Worm (Caenorhabditis elegans) whole organism, young adult: Measurements from ENCODE around the gene hipr-1.

Source experiments
- B0035.1 ChIP-seq: sonication (generic microtip); optimal IDR thresholded peaks from 2 replicates; lab custom pipeline; 2016; ENCODE audit warnings: missing genetic modification characterization, mild to moderate bottlenecking, missing compliant biosample characterization, missing genotype, missing genetic modification reagents
- B0261.1 ChIP-seq: sonication (generic microtip); optimal IDR thresholded peaks from 2 replicates; lab custom pipeline; 2016; ENCODE audit warnings: mild to moderate bottlenecking, missing genetic modification characterization, moderate library complexity, missing compliant biosample characterization
- C06A6.2 ChIP-seq: fragments of 200-800 bp; sonication (Bioruptor generic); conservative IDR thresholded peaks from 2 replicates; pipeline ENCODE4 v1.3.6; 2022; ENCODE audit warnings: missing genetic modification characterization, missing compliant biosample characterization
- C17E4.6 ChIP-seq: fragments of 200-800 bp; sonication (Bioruptor generic); IDR thresholded peaks from 2 replicates; pipeline ENCODE4 v1.3.6; 2022; ENCODE audit warnings: missing genetic modification reagents, missing genetic modification characterization, missing compliant biosample characterization
- D2030.7 ChIP-seq: fragments of 200-800 bp; sonication (Bioruptor generic); IDR thresholded peaks from 2 replicates; pipeline ENCODE4 v1.3.6; 2022; ENCODE audit warnings: missing genetic modification reagents, missing genetic modification characterization, missing compliant biosample characterization
- F22D6.2 ChIP-seq: sonication (generic microtip); optimal IDR thresholded peaks from 2 replicates; lab custom pipeline; 2016; ENCODE audit warnings: mild to moderate bottlenecking, missing genetic modification characterization, missing compliant biosample characterization
- F37B4.10 ChIP-seq: fragments of 200-800 bp; sonication (Bioruptor generic); IDR thresholded peaks from 2 replicates; pipeline ENCODE4 v1.3.6; 2022; ENCODE audit warnings: missing genetic modification characterization, missing compliant biosample characterization
- F49E8.2 ChIP-seq: sonication (generic microtip); optimal IDR thresholded peaks from 3 replicates; lab custom pipeline; 2017; ENCODE audit warnings: missing genetic modification characterization, mild to moderate bottlenecking, missing compliant biosample characterization, antibody characterized with exemption, moderate library complexity; ENCODE audit not compliant: insufficient read depth
- F52B5.7 ChIP-seq: sonication (generic microtip); optimal IDR thresholded peaks from 2 replicates; lab custom pipeline; 2016; ENCODE audit warnings: mild to moderate bottlenecking, missing genetic modification characterization, missing compliant biosample characterization
- F57C9.4 ChIP-seq: sonication (generic microtip); optimal IDR thresholded peaks from 2 replicates; lab custom pipeline; 2017; ENCODE audit warnings: mild to moderate bottlenecking, missing genetic modification characterization, missing compliant biosample characterization
- K11D2.4 ChIP-seq: fragments of 200-800 bp; sonication (Bioruptor generic); IDR thresholded peaks from 2 replicates; pipeline ENCODE4 v1.3.6; 2022; ENCODE audit warnings: missing genetic modification reagents, missing genetic modification characterization, missing compliant biosample characterization
- T07F8.4 ChIP-seq: sonication (generic microtip); optimal IDR thresholded peaks from 2 replicates; lab custom pipeline; 2016; ENCODE audit warnings: mild to moderate bottlenecking, missing genetic modification characterization, moderate library complexity, missing compliant biosample characterization
- T26A5.8 ChIP-seq: sonication (generic microtip); optimal IDR thresholded peaks from 2 replicates; lab custom pipeline; 2016; ENCODE audit warnings: missing genetic modification characterization, missing compliant biosample characterization
- Y53F4B.3 ChIP-seq: fragments of 200-800 bp; sonication (Bioruptor generic); IDR thresholded peaks from 2 replicates; pipeline ENCODE4 v1.3.6; 2022; ENCODE audit warnings: missing genetic modification reagents, missing genetic modification characterization, missing compliant biosample characterization
- Y56A3A.18 ChIP-seq: fragments of 200-800 bp; sonication (Bioruptor generic); IDR thresholded peaks from 2 replicates; pipeline ENCODE4 v1.3.6; 2022; ENCODE audit warnings: missing genetic modification reagents, missing genetic modification characterization, missing compliant biosample characterization
- Y95B8A.8 ChIP-seq: fragments of 200-800 bp; sonication (Bioruptor generic); IDR thresholded peaks from 2 replicates; pipeline ENCODE4 v1.3.6; 2022; ENCODE audit warnings: missing genetic modification reagents, missing genetic modification characterization, missing compliant biosample characterization
- ZK185.1 ChIP-seq: sonication (generic microtip); optimal IDR thresholded peaks from 2 replicates; lab custom pipeline; 2016; ENCODE audit warnings: mild to moderate bottlenecking, missing genetic modification characterization, missing compliant biosample characterization; ENCODE audit not compliant: poor library complexity, severe bottlenecking
- aptf-2 ChIP-seq: fragments of 200-800 bp; sonication (Bioruptor generic); conservative IDR thresholded peaks from 2 replicates; pipeline ENCODE4 v1.3.6; 2022; ENCODE audit warnings: missing genetic modification reagents, missing genetic modification characterization, missing compliant biosample characterization
- aptf-3 ChIP-seq: fragments of 200-800 bp; sonication (Bioruptor generic); IDR thresholded peaks from 2 replicates; pipeline ENCODE4 v1.3.6; 2022; ENCODE audit warnings: missing genetic modification characterization, missing compliant biosample characterization
- attf-6 ChIP-seq: fragments of 200-800 bp; sonication (Bioruptor generic); IDR thresholded peaks from 2 replicates; pipeline ENCODE4 v1.3.6; 2022; ENCODE audit warnings: missing genetic modification reagents, missing genetic modification characterization, missing compliant biosample characterization
- bed-1 ChIP-seq: fragments of 200-800 bp; sonication (Bioruptor generic); IDR thresholded peaks from 2 replicates; pipeline ENCODE4 v1.3.6; 2022; ENCODE audit warnings: missing genetic modification reagents, missing genetic modification characterization, missing compliant biosample characterization
- cebp-1 ChIP-seq, 2 experiments: fragments of 200-800 bp in 1 of 2; sonication (Bioruptor generic) in 1 of 2; sonication (generic microtip) in 1 of 2; IDR thresholded peaks in 1 of 2; optimal IDR thresholded peaks in 1 of 2; 2 replicates each; pipeline versions ENCODE4 v1.3.6 to Lab custom; 2017 to 2022; ENCODE audit warnings: missing compliant biosample characterization in 2 of 2, missing genetic modification characterization in 2 of 2, mild to moderate bottlenecking in 1 of 2, missing genetic modification reagents in 1 of 2, moderate library complexity in 1 of 2
- ceh-100 ChIP-seq: fragments of 200-800 bp; sonication (Bioruptor generic); IDR thresholded peaks from 2 replicates; pipeline ENCODE4 v1.3.6; 2022; ENCODE audit warnings: missing genetic modification reagents, missing genetic modification characterization, missing compliant biosample characterization
- ceh-58 ChIP-seq: fragments of 200-800 bp; sonication (Bioruptor generic); IDR thresholded peaks from 2 replicates; pipeline ENCODE4 v1.3.6; 2022; ENCODE audit warnings: missing genetic modification characterization, missing compliant biosample characterization
- efl-1 ChIP-seq: fragments of 150-350 bp; optimal IDR thresholded peaks from 2 replicates; lab custom pipeline; 2014; ENCODE audit warnings: missing biosample characterization, missing genetic modification reagents, missing genetic modification characterization
- egl-18 ChIP-seq: fragments of 200-800 bp; sonication (Bioruptor generic); IDR thresholded peaks from 2 replicates; pipeline ENCODE4 v1.3.6; 2022; ENCODE audit warnings: missing genetic modification reagents, missing genetic modification characterization, missing compliant biosample characterization
- ekl-4 ChIP-seq: fragments of 200-800 bp; sonication (Bioruptor generic); IDR thresholded peaks from 2 replicates; pipeline ENCODE4 v1.3.6; 2022; ENCODE audit warnings: missing genetic modification reagents, missing genetic modification characterization, missing compliant biosample characterization
- ets-4 ChIP-seq: fragments of 200-800 bp; sonication (Bioruptor generic); optimal IDR thresholded peaks from 2 replicates; lab custom pipeline; 2018; ENCODE audit warnings: mild to moderate bottlenecking, missing genetic modification characterization, missing compliant biosample characterization
- fkh-3 ChIP-seq: sonication (generic microtip); optimal IDR thresholded peaks from 2 replicates; lab custom pipeline; 2016; ENCODE audit warnings: mild to moderate bottlenecking, missing genetic modification characterization, missing compliant biosample characterization
- hrde-1 ChIP-seq: sonication (generic microtip); optimal IDR thresholded peaks from 2 replicates; lab custom pipeline; 2016; ENCODE audit warnings: missing genetic modification characterization, mild to moderate bottlenecking, missing compliant biosample characterization, moderate library complexity, missing genotype, missing genetic modification reagents, borderline replicate concordance
- let-607 ChIP-seq, 2 experiments: fragments of 200-800 bp in 1 of 2; sonication (Bioruptor generic) in 1 of 2; sonication (generic microtip) in 1 of 2; optimal IDR thresholded peaks; 2 replicates each; lab custom pipeline; 2016 to 2018; ENCODE audit warnings: mild to moderate bottlenecking in 2 of 2, missing compliant biosample characterization in 2 of 2, missing genetic modification characterization in 2 of 2, moderate library complexity in 2 of 2, missing genotype in 1 of 2
- lsy-27 ChIP-seq: sonication (generic microtip); optimal IDR thresholded peaks from 2 replicates; lab custom pipeline; 2017; ENCODE audit warnings: missing genetic modification characterization, mild to moderate bottlenecking, missing compliant biosample characterization, antibody characterized with exemption, missing genotype, borderline replicate concordance; ENCODE audit not compliant: insufficient read depth
- madf-10 ChIP-seq: sonication (generic microtip); optimal IDR thresholded peaks from 2 replicates; lab custom pipeline; 2016; ENCODE audit warnings: mild to moderate bottlenecking, missing genetic modification characterization, missing compliant biosample characterization
- madf-6 ChIP-seq: fragments of 200-800 bp; sonication (Bioruptor generic); IDR thresholded peaks from 2 replicates; pipeline ENCODE4 v1.3.6; 2022; ENCODE audit warnings: missing genetic modification reagents, missing genetic modification characterization, missing compliant biosample characterization
- madf-8 ChIP-seq: fragments of 200-800 bp; sonication (Bioruptor generic); conservative IDR thresholded peaks from 2 replicates; pipeline ENCODE4 v1.3.6; 2022; ENCODE audit warnings: missing genetic modification reagents, missing genetic modification characterization, missing compliant biosample characterization
- mcd-1 ChIP-seq: fragments of 200-800 bp; sonication (Bioruptor generic); IDR thresholded peaks from 2 replicates; pipeline ENCODE4 v1.3.6; 2022; ENCODE audit warnings: missing genetic modification reagents, missing genetic modification characterization, missing compliant biosample characterization
- mel-28 ChIP-seq: sonication (generic microtip); optimal IDR thresholded peaks from 2 replicates; lab custom pipeline; 2016; ENCODE audit warnings: borderline replicate concordance, mild to moderate bottlenecking, missing genetic modification characterization, missing compliant biosample characterization
- nfya-2 ChIP-seq: fragments of 200-800 bp; sonication (Bioruptor generic); IDR thresholded peaks from 2 replicates; pipeline ENCODE4 v1.3.6; 2022; ENCODE audit warnings: missing genetic modification reagents, missing genetic modification characterization, missing compliant biosample characterization
- nfyb-1 ChIP-seq: fragments of 200-800 bp; sonication (Bioruptor generic); IDR thresholded peaks from 2 replicates; pipeline ENCODE4 v1.3.6; 2022; ENCODE audit warnings: missing genetic modification reagents, missing genetic modification characterization, missing compliant biosample characterization
- pbrm-1 ChIP-seq: fragments of 200-800 bp; sonication (Bioruptor generic); IDR thresholded peaks from 2 replicates; pipeline ENCODE4 v1.3.6; 2022; ENCODE audit warnings: missing genetic modification reagents, missing genetic modification characterization, missing compliant biosample characterization
- rcor-1 ChIP-seq: fragments of 200-800 bp; sonication (Bioruptor generic); IDR thresholded peaks from 2 replicates; pipeline ENCODE4 v1.3.6; 2022; ENCODE audit warnings: missing genetic modification reagents, missing genetic modification characterization, missing compliant biosample characterization
- repo-1 ChIP-seq: sonication (generic microtip); optimal IDR thresholded peaks from 2 replicates; lab custom pipeline; 2017; ENCODE audit warnings: mild to moderate bottlenecking, missing genetic modification characterization, missing compliant biosample characterization
- sdz-38 ChIP-seq: sonication (generic microtip); optimal IDR thresholded peaks from 2 replicates; lab custom pipeline; 2016; ENCODE audit warnings: missing genotype, missing genetic modification characterization, missing compliant biosample characterization
- snpc-1.3 ChIP-seq: sonication (generic microtip); optimal IDR thresholded peaks from 2 replicates; lab custom pipeline; 2017; ENCODE audit warnings: missing genetic modification characterization, mild to moderate bottlenecking, missing compliant biosample characterization, antibody characterized with exemption, moderate library complexity, missing genotype, missing genetic modification reagents; ENCODE audit not compliant: insufficient read depth
- somi-1 ChIP-seq: fragments of 200-800 bp; sonication (Bioruptor generic); optimal IDR thresholded peaks from 2 replicates; lab custom pipeline; 2018; ENCODE audit warnings: mild to moderate bottlenecking, missing genetic modification characterization, missing compliant biosample characterization
- tbp1 ChIP-seq: fragments of 200-800 bp; sonication (Bioruptor generic); optimal IDR thresholded peaks from 2 replicates; lab custom pipeline; 2018; ENCODE audit warnings: mild to moderate bottlenecking, missing genetic modification characterization, missing compliant biosample characterization
- xnd-1 ChIP-seq: sonication (generic microtip); optimal IDR thresholded peaks from 2 replicates; lab custom pipeline; 2016; ENCODE audit warnings: missing genotype, missing genetic modification reagents, missing genetic modification characterization, missing compliant biosample characterization
- ztf-28 ChIP-seq: fragments of 200-800 bp; sonication (Bioruptor generic); IDR thresholded peaks from 2 replicates; pipeline ENCODE4 v1.3.6; 2022; ENCODE audit warnings: missing genetic modification reagents, missing genetic modification characterization, missing compliant biosample characterization

The hipr-1 gene

DNA sequence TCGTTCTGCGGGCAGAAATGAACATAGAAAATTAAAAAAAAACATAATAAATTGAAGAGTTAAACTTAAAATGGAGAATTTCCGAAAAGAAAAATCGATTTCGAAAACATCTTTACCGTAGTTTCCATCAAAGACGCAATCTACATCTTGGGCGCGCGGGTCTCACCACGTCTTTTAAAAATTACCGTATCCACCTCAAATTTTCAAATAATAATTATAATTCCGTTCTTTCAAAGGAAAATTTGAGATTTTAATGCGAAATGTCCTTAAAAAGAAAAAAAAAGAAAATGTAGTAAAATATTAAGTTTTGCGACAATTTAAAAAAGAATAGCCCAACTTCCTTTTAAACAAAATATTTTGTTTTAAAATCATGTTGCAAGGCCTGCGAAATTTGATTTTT lies 43.1 kb downstream of the hipr-1 start (continued):
- TF ChIP-seq mel-28 (no peak), C17E4.6 (GFP tag; lab: Robert Waterston, UW) (no peak), aptf-3 (GFP tag; lab: Robert Waterston, UW) (no peak), ztf-28 (GFP tag; lab: Robert Waterston, UW) (no peak), rcor-1 (GFP tag; lab: Robert Waterston, UW) (no peak), mcd-1 (GFP tag; lab: Robert Waterston, UW) (no peak), fkh-3 (tag; lab: Kevin White, UChicago) (no peak), T07F8.4 (tag; lab: Kevin White, UChicago) (no peak), bed-1 (GFP tag; lab: Robert Waterston, UW) (no peak), F22D6.2 (no peak), let-607 (tag; optimal IDR thresholded peaks at IDR 0.05; lab: Kevin White, UChicago) (no peak), madf-8 (GFP tag; lab: Robert Waterston, UW) (0 out of 2 replicates have a peak, but pooled peaks have one; percentile 31), Y56A3A.18 (no peak), snpc-1.3 (peak; percentile 51), ceh-58 (GFP tag; lab: Robert Waterston, UW) (no peak), C06A6.2 (GFP tag; lab: Robert Waterston, UW) (no peak), ZK185.1 (tag; lab: Kevin White, UChicago) (no peak), somi-1 (GFP tag; lab: Kevin White, UChicago) (no peak), xnd-1 (tag; lab: Kevin White, UChicago) (peak; percentile 70), Y53F4B.3 (GFP tag; lab: Robert Waterston, UW) (no peak), cebp-1 (GFP tag; IDR thresholded peaks at IDR 0.05; lab: Robert Waterston, UW) (no peak), cebp-1 (tag; optimal IDR thresholded peaks at IDR 0.05; lab: Kevin White, UChicago) (no peak), K11D2.4 (GFP tag; lab: Robert Waterston, UW) (no peak), nfya-2 (GFP tag; lab: Robert Waterston, UW) (no peak), F37B4.10 (no peak), pbrm-1 (no peak), Y95B8A.8 (no peak), ceh-100 (GFP tag; lab: Robert Waterston, UW) (no peak), ets-4 (GFP tag; lab: Kevin White, UChicago) (no peak), efl-1 (GFP tag; lab: Kevin White, UChicago) (no peak), F49E8.2 (tag; lab: Kevin White, UChicago) (peak; percentile 3), egl-18 (no peak), T26A5.8 (tag; lab: Kevin White, UChicago) (no peak), sdz-38 (tag; lab: Kevin White, UChicago) (no peak), hrde-1 (no peak), attf-6 (GFP tag; lab: Robert Waterston, UW) (no peak), B0035.1 (tag; lab: Kevin White, UChicago) (no peak), F52B5.7 (tag; lab: Kevin White, UChicago) (no peak), B0261.1 (no peak), D2030.7 (GFP tag; lab: Robert Waterston, UW) (peak; percentile 23; the same call in 1 of the 2 replicates), ekl-4 (GFP tag; lab: Robert Waterston, UW) (no peak), tbp1 (GFP tag; lab: Kevin White, UChicago) (peak; percentile 17), aptf-2 (GFP tag; lab: Robert Waterston, UW) (no peak), lsy-27 (tag; lab: Kevin White, UChicago) (no peak), madf-6 (GFP tag; lab: Robert Waterston, UW) (peak; percentile 80), madf-10 (tag; lab: Kevin White, UChicago) (no peak), repo-1 (tag; lab: Kevin White, UChicago) (no peak), nfyb-1 (no peak), F57C9.4 (no peak)
